Fruit fly (Drosophila melanogaster) Kc167 (cell line): ENCODE data around the gene CG42494.

Source experiments
- Myc ChIP-seq: fragments of >200 bp; optimal IDR thresholded peaks from 2 replicates; lab custom pipeline; 2017; ENCODE audit warnings: missing external identifiers
- Sin3A ChIP-seq: fragments of >200 bp; optimal IDR thresholded peaks from 2 replicates; lab custom pipeline; 2018; ENCODE audit warnings: missing external identifiers
- h ChIP-seq: fragments of >200 bp; optimal IDR thresholded peaks from 3 replicates; lab custom pipeline; 2018; ENCODE audit warnings: missing external identifiers
- insv ChIP-seq: fragments of >200 bp; optimal IDR thresholded peaks from 3 replicates; lab custom pipeline; 2018; ENCODE audit warnings: missing external identifiers
- psq ChIP-seq: fragments of >200 bp; optimal IDR thresholded peaks from 2 replicates; lab custom pipeline; 2017; ENCODE audit warnings: missing external identifiers
- ttk ChIP-seq: sonication (Bioruptor generic); optimal IDR thresholded peaks from 2 replicates; lab custom pipeline; 2017; ENCODE audit warnings: missing external identifiers

The CG42494 gene

dm6 chr3L:3192912-3193311 is 8.7 kb downstream of the CG42494 start, which contains the start of gene Hsp83:
TSS of gene Hsp83 (plus strand) at chr3L:3192969.
- peak; percentile 70 for TF ChIP-seq insv (lab: Kevin White, UChicago)
- TF ChIP-seq ttk (lab: Kevin White, UChicago): no peak

DNA sequence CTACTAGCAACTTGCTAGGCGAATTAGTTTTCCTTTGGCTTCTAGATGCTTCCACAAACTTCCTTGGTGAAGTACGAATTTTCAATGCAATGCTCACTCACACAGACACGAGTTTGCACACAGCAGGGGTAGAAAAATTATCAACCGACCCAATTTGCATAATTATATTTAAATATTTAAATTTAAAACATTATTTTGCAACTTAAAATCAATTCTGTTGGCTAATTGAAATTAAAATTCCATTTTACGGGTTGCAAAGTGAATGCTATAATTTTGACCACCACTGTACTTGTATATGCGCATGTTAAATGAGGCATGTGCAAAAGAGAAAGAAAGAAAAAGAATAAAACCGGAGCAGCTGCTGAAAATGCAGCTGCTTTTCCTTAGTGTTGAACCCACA is 9.9 kb downstream of the CG42494 start:
- TF ChIP-seq h: no peak
- TF ChIP-seq psq (lab: Kevin White, UChicago): no peak
- TF ChIP-seq insv (lab: Kevin White, UChicago): no peak
- no peak for TF ChIP-seq ttk (lab: Kevin White, UChicago)
- TF ChIP-seq Myc (lab: Kevin White, UChicago): no peak
- no peak for TF ChIP-seq Sin3A (lab: Kevin White, UChicago)

dm6 chr3L:3197464-3197863 is 13.3 kb downstream of the CG42494 start, which contains the start of gene CG14966:
TSS of gene CG14966 (minus strand) at chr3L:3197631.
- TF ChIP-seq psq (lab: Kevin White, UChicago) (no peak), Myc (lab: Kevin White, UChicago) (no peak), Sin3A (lab: Kevin White, UChicago) (no peak)

DNA sequence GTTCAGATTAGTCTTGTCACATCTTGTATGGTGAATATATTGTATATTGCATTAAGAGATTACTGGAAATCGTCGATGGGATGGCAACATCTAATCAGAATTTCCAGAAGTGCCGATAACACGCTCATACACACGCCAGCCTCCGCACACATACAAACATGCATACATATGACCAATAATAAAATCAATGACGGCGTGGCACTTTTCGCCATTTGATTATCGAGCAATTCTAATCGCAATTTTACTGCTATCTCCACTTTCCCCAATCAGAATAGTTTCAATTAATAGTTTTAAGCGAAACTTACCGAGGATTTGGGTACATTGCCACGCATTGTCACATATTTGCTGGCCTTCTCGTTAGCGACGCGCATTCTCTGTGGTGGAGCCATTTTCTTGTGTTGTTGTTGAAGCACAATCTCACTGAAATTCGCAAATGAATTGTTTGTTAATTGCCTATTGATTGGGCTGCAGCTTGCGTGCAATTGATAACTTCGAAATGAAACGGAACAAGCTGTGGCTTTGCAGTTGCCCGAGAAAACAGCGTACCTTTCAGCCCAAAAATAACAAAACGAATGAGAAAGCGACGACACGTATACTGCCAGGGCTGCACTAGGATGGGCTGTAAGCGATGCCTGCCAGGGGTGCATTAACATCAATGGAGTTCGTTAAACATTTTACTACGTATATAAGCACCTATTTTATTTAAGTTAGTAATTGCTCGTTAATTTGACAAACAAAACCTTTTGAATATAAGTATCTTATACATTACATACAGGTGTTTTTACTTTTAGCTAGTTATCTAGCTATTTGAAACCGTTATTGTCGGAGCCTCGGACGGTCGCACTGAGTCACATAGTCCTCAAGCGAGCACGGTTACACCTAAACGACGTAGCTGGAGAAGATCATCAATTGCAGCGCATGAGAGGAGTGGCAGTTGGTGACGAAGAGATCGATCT is 14.5 kb downstream of the CG42494 start, which contains the start of the genes CG32276 and gry:
TSS of gene CG32276 (minus strand) at position 601 of the 956 bp plus-strand sequence.
TSS of gene gry (plus strand) at position 644 of the 956 bp plus-strand sequence.
- TF ChIP-seq Myc (lab: Kevin White, UChicago): no peak
- TF ChIP-seq Sin3A (lab: Kevin White, UChicago): no peak
- no peak for TF ChIP-seq ttk (lab: Kevin White, UChicago)
- TF ChIP-seq h: no peak
- no peak for TF ChIP-seq psq (lab: Kevin White, UChicago)
- TF ChIP-seq insv (lab: Kevin White, UChicago): no peak

DNA sequence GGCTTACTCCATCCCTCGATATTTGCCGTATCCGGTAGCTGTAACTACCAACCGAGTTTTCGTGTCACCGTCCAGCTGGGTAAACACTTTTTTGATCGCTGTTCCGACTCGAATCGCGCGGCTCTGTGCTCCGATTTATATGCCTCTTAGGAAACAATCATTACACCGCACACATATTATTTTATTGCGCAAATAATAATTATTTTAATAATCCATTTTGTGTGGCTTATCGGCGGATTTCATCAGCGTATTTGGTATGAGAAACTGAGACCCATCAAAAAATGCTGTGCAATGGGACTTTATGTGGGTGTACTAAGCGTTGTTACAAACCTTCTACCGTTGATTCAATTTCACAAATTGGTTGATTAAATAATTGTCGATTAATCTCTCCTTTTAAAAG is 18.9 kb downstream of the CG42494 start, which contains the start of gene CG32271:
TSS of gene CG32271 (minus strand) at position 101 of the 400 bp plus-strand sequence.
- TF ChIP-seq Sin3A (lab: Kevin White, UChicago): no peak
- no peak for TF ChIP-seq insv (lab: Kevin White, UChicago)
- no peak for TF ChIP-seq ttk (lab: Kevin White, UChicago)
- TF ChIP-seq psq (lab: Kevin White, UChicago): no peak
- no peak for TF ChIP-seq Myc (lab: Kevin White, UChicago)
- no peak for TF ChIP-seq h

DNA sequence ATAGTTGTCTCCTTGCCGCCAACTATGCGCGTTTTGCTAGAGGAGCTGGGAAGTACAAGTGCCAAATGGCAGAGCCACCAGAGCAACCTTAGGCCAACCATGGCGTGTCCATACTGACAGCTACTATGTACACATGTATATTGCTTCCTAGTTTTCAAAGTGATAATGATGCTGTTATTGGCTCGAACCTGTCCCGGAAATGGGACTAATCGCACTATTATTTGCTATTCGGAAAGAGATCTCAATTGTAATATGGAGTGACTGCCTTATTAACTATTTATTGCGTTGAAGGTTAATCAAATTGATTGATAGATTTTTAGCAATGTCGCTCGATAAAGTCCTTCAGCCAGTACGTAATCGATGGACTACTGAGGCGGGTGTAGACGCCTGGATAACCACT is 20.1 kb downstream of the CG42494 start, which contains the start of gene CG33159:
TSS of gene CG33159 (minus strand) at position 101 of the 400 bp plus-strand sequence.
- TF ChIP-seq ttk (lab: Kevin White, UChicago) (no peak), psq (lab: Kevin White, UChicago) (no peak), insv (lab: Kevin White, UChicago) (no peak), Myc (lab: Kevin White, UChicago) (no peak)

dm6 chr3L:3205349-3205748 is 21.1 kb downstream of the CG42494 start, which contains the start of gene CG32277:
TSS of gene CG32277 (minus strand) at chr3L:3205449.
- no peak for TF ChIP-seq psq (lab: Kevin White, UChicago)
- TF ChIP-seq ttk (lab: Kevin White, UChicago): no peak
- TF ChIP-seq Sin3A (lab: Kevin White, UChicago): no peak
- TF ChIP-seq h: no peak
- TF ChIP-seq insv (lab: Kevin White, UChicago): no peak
- TF ChIP-seq Myc (lab: Kevin White, UChicago): no peak

DNA sequence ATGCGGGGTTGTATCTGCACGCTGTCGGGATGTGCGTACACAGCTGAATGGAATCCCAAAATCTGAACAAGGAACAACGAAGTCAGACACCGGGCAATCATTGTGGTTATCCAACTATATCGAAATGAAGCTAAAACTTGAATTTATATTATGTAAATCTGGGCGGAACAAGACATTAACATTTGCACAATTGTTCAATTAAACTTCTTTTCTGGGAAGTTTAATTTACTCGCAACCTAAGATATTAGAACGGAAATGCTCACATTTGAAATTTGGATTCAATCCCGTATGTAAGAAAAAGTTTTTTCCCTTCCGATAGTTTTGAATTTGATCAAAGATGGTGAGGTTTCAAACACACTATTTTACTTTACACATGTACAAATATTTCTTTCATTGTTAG is 22.1 kb downstream of the CG42494 start, which contains the start of gene CG33160:
TSS of gene CG33160 (minus strand) at position 101 of the 400 bp plus-strand sequence.
- TF ChIP-seq insv (lab: Kevin White, UChicago): no peak
- TF ChIP-seq Sin3A (lab: Kevin White, UChicago): no peak
- TF ChIP-seq Myc (lab: Kevin White, UChicago): no peak
- no peak for TF ChIP-seq ttk (lab: Kevin White, UChicago)
- TF ChIP-seq h: no peak
- no peak for TF ChIP-seq psq (lab: Kevin White, UChicago)

- TF ChIP-seq h (no peak), Myc (lab: Kevin White, UChicago) (no peak), psq (lab: Kevin White, UChicago) (no peak), insv (lab: Kevin White, UChicago) (no peak), ttk (lab: Kevin White, UChicago) (no peak), Sin3A (lab: Kevin White, UChicago) (no peak)
These were observed 24.7 kb downstream of the CG42494 start, which contains the start of the genes CG32269 and CG32270 for dm6 chr3L:3208895-3209294. TSS of gene CG32269 (minus strand) at chr3L:3208985. TSS of gene CG32270 (minus strand) at chr3L:3208985.

DNA sequence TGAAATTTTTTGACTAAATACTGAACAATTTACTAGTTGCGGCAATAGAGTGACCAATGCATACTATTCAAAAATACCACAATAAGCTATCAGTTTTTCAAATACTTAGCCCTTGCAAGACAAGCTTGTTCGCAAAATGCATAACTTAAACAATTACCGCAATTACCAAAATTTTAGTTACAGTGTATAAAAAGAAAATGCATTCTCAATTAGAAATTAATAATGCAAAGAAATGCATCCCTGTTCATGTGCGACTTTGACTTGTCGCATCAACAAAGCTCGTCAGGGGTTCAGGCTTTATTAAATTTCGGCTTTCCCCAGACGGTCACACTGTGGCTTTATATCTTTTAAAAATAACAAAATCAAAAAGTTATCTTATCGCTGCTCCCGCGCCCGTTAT is 34.7 kb downstream of the CG42494 start, which contains the start of the genes hob and nSMase:
TSS of gene hob (minus strand) at position 62 of the 400 bp plus-strand sequence.
TSS of gene nSMase (plus strand) at position 298 of the 400 bp plus-strand sequence.
- TF ChIP-seq psq (lab: Kevin White, UChicago) (no peak), insv (lab: Kevin White, UChicago) (no peak), Sin3A (lab: Kevin White, UChicago) (no peak), Myc (lab: Kevin White, UChicago) (no peak), ttk (lab: Kevin White, UChicago) (no peak), h (no peak)

- no peak for TF ChIP-seq ttk (lab: Kevin White, UChicago)
- TF ChIP-seq Myc (lab: Kevin White, UChicago): no peak
- TF ChIP-seq insv (lab: Kevin White, UChicago): no peak
- TF ChIP-seq h: no peak
- TF ChIP-seq psq (lab: Kevin White, UChicago): no peak
- TF ChIP-seq Sin3A (lab: Kevin White, UChicago): no peak
These were observed 38.6 kb downstream of the CG42494 start, which contains the start of the genes RpL28 and eIF1 for dm6 chr3L:3222643-3223389. TSS of gene RpL28 (minus strand) at chr3L:3222960. TSS of gene eIF1 (plus strand) at chr3L:3223341.
